Fruit fly (Drosophila melanogaster) Kc167 (cell line): Measurements from ENCODE around the gene CG10993.
A peak's percentile ranks its signal among the peaks of the same experiment; 100 is the strongest.

Source experiments
- Myc ChIP-seq: fragments of >200 bp; optimal IDR thresholded peaks from 2 replicates; lab custom pipeline; 2017; ENCODE audit warnings: missing external identifiers
- Sin3A ChIP-seq: fragments of >200 bp; optimal IDR thresholded peaks from 2 replicates; lab custom pipeline; 2018; ENCODE audit warnings: missing external identifiers
- h ChIP-seq: fragments of >200 bp; optimal IDR thresholded peaks from 3 replicates; lab custom pipeline; 2018; ENCODE audit warnings: missing external identifiers
- insv ChIP-seq: fragments of >200 bp; optimal IDR thresholded peaks from 3 replicates; lab custom pipeline; 2018; ENCODE audit warnings: missing external identifiers
- psq ChIP-seq: fragments of >200 bp; optimal IDR thresholded peaks from 2 replicates; lab custom pipeline; 2017; ENCODE audit warnings: missing external identifiers
- ttk ChIP-seq: sonication (Bioruptor generic); optimal IDR thresholded peaks from 2 replicates; lab custom pipeline; 2017; ENCODE audit warnings: missing external identifiers

DNA sequence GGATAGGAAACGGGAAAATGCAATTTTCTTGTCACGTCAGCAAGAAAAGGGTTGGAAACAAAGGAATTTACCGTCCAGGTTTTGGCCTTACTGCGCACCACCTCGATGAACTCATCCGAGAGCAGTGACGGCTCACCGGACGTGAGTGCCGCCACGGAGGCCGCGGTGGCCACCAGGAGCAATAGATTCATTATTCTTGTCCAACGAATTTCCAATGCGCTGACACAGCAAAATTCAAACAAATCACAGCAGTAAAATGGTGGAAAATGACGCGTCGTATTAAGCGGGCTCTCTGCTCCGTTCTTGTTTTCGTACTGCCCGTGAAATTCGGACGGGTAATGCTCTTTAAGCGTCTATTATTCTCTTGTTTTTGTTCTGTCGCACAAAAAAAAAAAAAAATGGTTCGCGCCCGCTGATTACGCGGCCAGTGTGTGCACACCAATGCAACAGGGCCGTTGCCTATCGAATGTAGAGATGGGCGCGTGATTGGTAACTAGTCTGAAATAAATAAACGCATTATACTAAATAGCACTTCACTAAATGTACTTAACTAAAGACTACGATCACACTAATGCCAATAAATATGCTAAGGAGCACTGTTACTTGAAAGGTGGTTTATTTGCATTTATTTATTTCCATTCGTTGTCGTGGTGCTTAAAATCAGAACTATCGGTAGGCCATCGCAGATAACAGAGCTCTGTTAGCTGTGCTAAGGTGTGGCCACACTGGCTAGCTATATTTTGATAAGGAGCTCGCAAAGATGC is 9.0 kb downstream of the CG10993 start, which contains the start of the genes CtsB and amrt:
- TF ChIP-seq h (lab: Kevin White, UChicago) (no peak), psq (no peak), Myc (lab: Kevin White, UChicago) (no peak), insv (lab: Kevin White, UChicago) (no peak), Sin3A (lab: Kevin White, UChicago) (peak; percentile 11), ttk (no peak)
